Fruit fly (Drosophila melanogaster): ENCODE measurements around the gene CG31287.

dm6 chr3R:16234745-16235149 is 31.6 kb downstream of the CG31287 start:
- TF ChIP-seq CTCF (optimal IDR thresholded peaks at IDR 0.05) (no peak), CG8478 (optimal IDR thresholded peaks at IDR 0.05) (no peak)
